Fruit fly (Drosophila melanogaster): ENCODE data around the gene CTCF.

dm6 chr3L:7361095-7361522, 4.6 kb upstream of the CTCF start:
- TF ChIP-seq usp (GFP tag; optimal IDR thresholded peaks at IDR 0.05) (no peak), Hr78 (GFP tag; optimal IDR thresholded peaks at IDR 0.05) (no peak), sv (GFP tag; optimal IDR thresholded peaks at IDR 0.05) (no peak)
